Fruit fly (Drosophila melanogaster): ENCODE measurements around the gene CG32110.
A peak's percentile ranks its signal among the peaks of the same experiment; 100 is the strongest.

Gene CG32110

DNA sequence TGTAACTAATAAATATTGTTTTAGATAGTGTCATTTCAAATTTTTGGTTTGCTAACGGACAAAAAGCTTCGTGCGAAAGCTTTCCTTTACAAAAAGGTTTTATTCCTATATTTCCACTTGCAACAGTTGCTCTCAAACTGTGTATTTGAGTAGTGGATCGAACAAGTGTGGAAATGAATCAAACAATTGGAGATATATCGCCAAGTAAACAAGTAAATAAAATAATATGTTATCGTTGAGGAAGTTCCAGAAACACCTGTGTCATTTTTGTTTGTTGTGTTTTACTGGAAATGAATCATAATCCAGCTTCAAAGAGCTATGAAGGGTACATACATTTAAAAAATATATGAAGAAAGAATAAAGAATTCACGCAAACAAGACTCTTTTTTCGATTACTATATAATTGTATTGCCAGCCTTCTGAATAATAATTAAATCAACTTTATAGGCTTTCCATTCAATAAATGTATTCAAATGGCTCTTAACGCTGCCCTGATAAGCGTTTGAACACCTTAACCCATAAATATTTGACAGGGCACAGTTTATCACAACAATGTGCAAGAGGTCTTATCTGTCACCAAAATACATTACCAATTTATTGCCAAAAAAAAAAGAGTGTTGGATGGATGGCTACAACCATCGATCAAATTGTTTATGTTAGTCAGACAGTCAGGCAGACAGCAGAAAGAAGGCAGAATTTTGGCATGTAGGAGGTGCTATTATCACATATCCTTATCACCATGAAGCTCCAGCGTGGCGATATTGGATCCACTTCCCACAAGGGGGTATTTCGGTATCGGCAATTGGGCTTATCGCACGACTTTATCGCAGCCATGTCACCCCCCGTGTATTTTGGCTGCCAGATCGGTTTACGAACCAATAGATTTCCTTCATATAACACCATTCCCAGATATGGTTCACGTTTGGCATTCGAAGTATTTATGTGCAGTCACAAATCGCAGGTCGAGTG is 27.3 kb downstream of the CG32110 start (continued):
- no peak for TF ChIP-seq C15 (GFP tag; IDR thresholded peaks at IDR 0.05)
- TF ChIP-seq gro (GFP tag; optimal IDR thresholded peaks at IDR 0.05): peak; percentile 7
- no peak for TF ChIP-seq salm (tag; optimal IDR thresholded peaks at IDR 0.05)
- TF ChIP-seq CG31441 (GFP tag; IDR thresholded peaks at IDR 0.05): no peak
- TF ChIP-seq ci (GFP tag; IDR thresholded peaks at IDR 0.05): 0 out of 3 replicates have a peak, but pooled peaks have one; percentile 16
- no peak for TF ChIP-seq NFAT (GFP tag; IDR thresholded peaks at IDR 0.05)
- no peak for TF ChIP-seq CG12391 (tag; optimal IDR thresholded peaks at IDR 0.05)
- peak; percentile 10 for TF ChIP-seq scrt (GFP tag; optimal IDR thresholded peaks at IDR 0.05)
- TF ChIP-seq trh (GFP tag; optimal IDR thresholded peaks at IDR 0.05): no peak
- no peak for TF ChIP-seq esg (GFP tag; conservative IDR thresholded peaks at IDR 0.05)
- TF ChIP-seq Fer1 (GFP tag; optimal IDR thresholded peaks at IDR 0.05): peak; percentile 7
- peak in 1 of 2 experiments; percentile 9 for TF ChIP-seq bsh (GFP tag; optimal IDR thresholded peaks at IDR 0.05)
- TF ChIP-seq zfh1 (GFP tag; IDR thresholded peaks at IDR 0.05): no peak
- no peak for TF ChIP-seq CG33213 (GFP tag; optimal IDR thresholded peaks at IDR 0.05)
- TF ChIP-seq gcm (GFP tag; optimal IDR thresholded peaks at IDR 0.05): no peak
- TF ChIP-seq Trl (optimal IDR thresholded peaks at IDR 0.05): no peak
- no peak for TF ChIP-seq Trl (GFP tag; optimal IDR thresholded peaks at IDR 0.05)
- no peak for TF ChIP-seq HLH4C (GFP tag; IDR thresholded peaks at IDR 0.05; ENCODE audit: partially characterized antibody)
- TF ChIP-seq Ssrp (tag; optimal IDR thresholded peaks at IDR 0.05): no peak
- peak; percentile 20 for TF ChIP-seq caup (GFP tag; optimal IDR thresholded peaks at IDR 0.05; ENCODE audit: severe bottlenecking)
- peak; percentile 47 for TF ChIP-seq CG15601 (tag; optimal IDR thresholded peaks at IDR 0.05)
- no peak for TF ChIP-seq dan (GFP tag; IDR thresholded peaks at IDR 0.05)
- no peak for TF ChIP-seq fd102C (GFP tag; optimal IDR thresholded peaks at IDR 0.05)
- no peak for TF ChIP-seq MESR4 (GFP tag; optimal IDR thresholded peaks at IDR 0.05)
- no peak for TF ChIP-seq bbx (GFP tag; IDR thresholded peaks at IDR 0.05; ENCODE audit: partially characterized antibody)

DNA sequence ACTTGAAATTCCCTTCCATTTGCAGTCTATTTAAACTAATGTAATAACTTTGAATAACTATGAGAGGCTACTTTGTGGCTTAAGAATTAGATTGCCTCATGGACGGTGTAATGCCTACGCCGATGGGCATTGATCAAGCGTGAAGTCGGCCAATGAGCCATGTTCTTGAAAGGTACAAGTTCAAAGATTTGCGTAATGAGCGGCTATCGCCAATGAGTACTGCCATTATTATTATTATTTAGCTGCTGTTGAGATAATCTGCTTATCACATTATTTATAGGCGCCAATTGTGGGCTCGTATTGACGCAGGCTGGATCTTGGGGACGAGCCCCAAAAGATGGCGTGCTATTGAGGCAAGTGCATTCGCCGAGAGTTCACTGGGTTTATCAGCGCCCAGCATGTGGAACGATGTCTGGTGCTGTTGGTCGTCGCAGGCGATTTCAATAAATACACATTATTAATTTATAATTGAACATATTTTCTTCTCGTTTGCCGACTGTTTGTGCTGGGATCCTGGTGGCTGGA is 28.7 kb downstream of the CG32110 start:
- TF ChIP-seq da (GFP tag; optimal IDR thresholded peaks at IDR 0.05): no peak
- peak in 1 of 2 experiments; percentile 66 for TF ChIP-seq Pdp1 (GFP tag; optimal IDR thresholded peaks at IDR 0.05)
- TF ChIP-seq CG17186 (GFP tag; optimal IDR thresholded peaks at IDR 0.05): no peak
- TF ChIP-seq CG11456 (GFP tag; IDR thresholded peaks at IDR 0.05): no peak
- peak; percentile 16 for TF ChIP-seq sens (GFP tag)
- TF ChIP-seq Rx (GFP tag; IDR thresholded peaks at IDR 0.05): no peak
- no peak for TF ChIP-seq crol (GFP tag; IDR thresholded peaks at IDR 0.05)
- TF ChIP-seq Nf-YC (tag; optimal IDR thresholded peaks at IDR 0.05): no peak
- no peak for TF ChIP-seq tna (GFP tag; IDR thresholded peaks at IDR 0.05; ENCODE audit: partially characterized antibody)
- peak; percentile 77 for TF ChIP-seq exex (tag; optimal IDR thresholded peaks at IDR 0.05)
- no peak for TF ChIP-seq CG7372 (GFP tag; IDR thresholded peaks at IDR 0.05)
- TF ChIP-seq chn (GFP tag; optimal IDR thresholded peaks at IDR 0.05): no peak
- no peak for TF ChIP-seq CG8944 (GFP tag; optimal IDR thresholded peaks at IDR 0.05)
- no peak for TF ChIP-seq cas (GFP tag; IDR thresholded peaks at IDR 0.05)
- no peak for TF ChIP-seq CG3838 (GFP tag; optimal IDR thresholded peaks at IDR 0.05)
- no peak for TF ChIP-seq HmgZ (tag; optimal IDR thresholded peaks at IDR 0.05)
- TF ChIP-seq CG6765 (GFP tag; optimal IDR thresholded peaks at IDR 0.05): no peak
- TF ChIP-seq CG32767 (GFP tag; IDR thresholded peaks at IDR 0.05): no peak
- no peak for TF ChIP-seq Sry-δ (GFP tag; optimal IDR thresholded peaks at IDR 0.05)
- TF ChIP-seq sug (tag; optimal IDR thresholded peaks at IDR 0.05): peak; percentile 56
- no peak for TF ChIP-seq CG17568 (GFP tag; optimal IDR thresholded peaks at IDR 0.05)
- TF ChIP-seq grau (tag; optimal IDR thresholded peaks at IDR 0.05): no peak
- no peak for TF ChIP-seq CG18619 (GFP tag; optimal IDR thresholded peaks at IDR 0.05)
- no peak for TF ChIP-seq Atf6 (GFP tag; IDR thresholded peaks at IDR 0.05)
- TF ChIP-seq CG34376 (GFP tag; optimal IDR thresholded peaks at IDR 0.05): peak; percentile 82

All from whole organism, embryonic.